Fruit fly (Drosophila melanogaster): ENCODE data around the gene mus304.

DNA sequence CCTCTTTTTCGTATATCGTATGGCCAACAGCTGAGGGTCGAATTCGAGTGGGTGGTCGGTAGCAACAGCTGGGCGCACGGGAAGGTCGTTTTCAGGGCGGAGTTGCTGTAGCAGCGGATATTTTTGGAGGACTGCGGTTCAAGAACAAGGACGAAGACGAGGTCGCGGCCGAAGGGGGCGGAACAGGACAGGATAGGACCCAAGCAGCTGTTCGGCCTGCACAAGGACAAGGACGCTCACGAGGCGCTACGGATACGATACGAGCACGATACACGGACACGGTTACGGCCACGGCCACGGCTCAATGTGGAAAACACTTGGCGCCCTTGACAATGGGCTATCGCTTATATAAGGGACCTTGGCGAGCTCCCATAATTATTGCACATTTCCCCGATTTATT is 48.4 kb upstream of the mus304 start:
- TF ChIP-seq Crg-1 (GFP tag; optimal IDR thresholded peaks at IDR 0.05) (no peak), CG33017 (tag; optimal IDR thresholded peaks at IDR 0.05) (no peak), toe (GFP tag; optimal IDR thresholded peaks at IDR 0.05) (no peak), tj (GFP tag; optimal IDR thresholded peaks at IDR 0.05) (no peak), pad (GFP tag; optimal IDR thresholded peaks at IDR 0.05) (no peak), CG7045 (GFP tag; optimal IDR thresholded peaks at IDR 0.05) (no peak), CG1620 (GFP tag; optimal IDR thresholded peaks at IDR 0.05) (no peak), CG11617 (GFP tag; optimal IDR thresholded peaks at IDR 0.05) (no peak)
